Worm (Caenorhabditis elegans) whole organism, late embryonic: ENCODE measurements around the gene C33D9.13.

ENCODE experiments used
- F13H6.1 ChIP-seq: sonication (generic microtip); optimal IDR thresholded peaks from 2 replicates; lab custom pipeline; 2016; ENCODE audit warnings: missing genetic modification characterization, missing compliant biosample characterization
- K02D7.2 ChIP-seq: sonication (generic microtip); optimal IDR thresholded peaks from 2 replicates; lab custom pipeline; 2017; ENCODE audit warnings: mild to moderate bottlenecking, missing genetic modification characterization, missing compliant biosample characterization
- Y22D7AL.16 ChIP-seq: sonication (generic microtip); optimal IDR thresholded peaks from 2 replicates; lab custom pipeline; 2016; ENCODE audit warnings: missing genetic modification characterization, missing compliant biosample characterization
- ama-1 ChIP-seq: fragments of 150-350 bp; optimal IDR thresholded peaks from 2 replicates; lab custom pipeline; 2014
- ceh-19 ChIP-seq: fragments of 200-800 bp; sonication (Bioruptor generic); optimal IDR thresholded peaks from 2 replicates; lab custom pipeline; 2018; ENCODE audit warnings: mild to moderate bottlenecking, missing genetic modification characterization, missing compliant biosample characterization
- ceh-22 ChIP-seq: sonication (generic microtip); optimal IDR thresholded peaks from 2 replicates; lab custom pipeline; 2017; ENCODE audit warnings: missing biosample characterization, missing genetic modification characterization
- ceh-24 ChIP-seq: sonication (generic microtip); optimal IDR thresholded peaks from 2 replicates; lab custom pipeline; 2016; ENCODE audit warnings: mild to moderate bottlenecking, missing genetic modification characterization, missing compliant biosample characterization
- ceh-31 ChIP-seq: sonication (generic microtip); optimal IDR thresholded peaks from 2 replicates; lab custom pipeline; 2016; ENCODE audit warnings: missing genetic modification characterization, missing compliant biosample characterization
- ceh-34 ChIP-seq: sonication (generic microtip); optimal IDR thresholded peaks from 2 replicates; lab custom pipeline; 2016; ENCODE audit warnings: mild to moderate bottlenecking, missing genetic modification characterization, missing compliant biosample characterization
- ceh-45 ChIP-seq: fragments of 200-800 bp; sonication (Bioruptor generic); IDR thresholded peaks from 2 replicates; pipeline ENCODE4 v1.3.6; 2022; ENCODE audit warnings: missing genetic modification reagents, missing genetic modification characterization, missing compliant biosample characterization
- ceh-6 ChIP-seq: fragments of 200-800 bp; sonication (Bioruptor generic); optimal IDR thresholded peaks from 2 replicates; lab custom pipeline; 2018; ENCODE audit warnings: mild to moderate bottlenecking, missing genetic modification characterization, missing compliant biosample characterization
- ceh-9 ChIP-seq: sonication (generic microtip); optimal IDR thresholded peaks from 2 replicates; lab custom pipeline; 2016; ENCODE audit warnings: mild to moderate bottlenecking, missing genetic modification characterization, inconsistent platforms, missing compliant biosample characterization
- che-1 ChIP-seq: sonication (generic microtip); optimal IDR thresholded peaks from 2 replicates; lab custom pipeline; 2016; ENCODE audit warnings: mild to moderate bottlenecking, missing genetic modification characterization, missing compliant biosample characterization
- dmd-4 ChIP-seq: sonication (generic microtip); optimal IDR thresholded peaks from 2 replicates; lab custom pipeline; 2016; ENCODE audit warnings: borderline replicate concordance, missing genetic modification characterization, missing compliant biosample characterization
- dve-1 ChIP-seq: sonication (generic microtip); optimal IDR thresholded peaks from 2 replicates; lab custom pipeline; 2017; ENCODE audit warnings: antibody characterized with exemption, mild to moderate bottlenecking, missing genetic modification characterization, missing compliant biosample characterization
- elt-2 ChIP-seq: sonication (generic microtip); optimal IDR thresholded peaks from 2 replicates; lab custom pipeline; 2016; ENCODE audit warnings: missing genetic modification reagents, missing genetic modification characterization, missing compliant biosample characterization
- elt-4 ChIP-seq: sonication (generic microtip); optimal IDR thresholded peaks from 2 replicates; lab custom pipeline; 2016; ENCODE audit warnings: missing genetic modification characterization, missing compliant biosample characterization
- eyg-1 ChIP-seq: sonication (generic microtip); optimal IDR thresholded peaks from 2 replicates; lab custom pipeline; 2016; ENCODE audit warnings: missing genotype, missing genetic modification characterization, missing compliant biosample characterization
- fax-1 ChIP-seq: sonication (generic microtip); optimal IDR thresholded peaks from 2 replicates; lab custom pipeline; 2016; ENCODE audit warnings: missing genotype, missing genetic modification characterization, missing compliant biosample characterization
- fkh-6 ChIP-seq: sonication (generic microtip); optimal IDR thresholded peaks from 2 replicates; lab custom pipeline; 2016; ENCODE audit warnings: missing genetic modification characterization, missing compliant biosample characterization
- gmeb-2 ChIP-seq: sonication (generic microtip); optimal IDR thresholded peaks from 2 replicates; lab custom pipeline; 2016; ENCODE audit warnings: missing genetic modification characterization, inconsistent platforms, missing compliant biosample characterization
- hlh-30 ChIP-seq: sonication (generic microtip); optimal IDR thresholded peaks from 2 replicates; lab custom pipeline; 2017; ENCODE audit warnings: antibody characterized with exemption, missing genetic modification characterization, missing compliant biosample characterization; ENCODE audit not compliant: insufficient read depth
- hlh-6 ChIP-seq: sonication (generic microtip); optimal IDR thresholded peaks from 2 replicates; lab custom pipeline; 2016; ENCODE audit warnings: missing genotype, missing genetic modification characterization, missing compliant biosample characterization
- hlh-8 ChIP-seq: sonication (generic microtip); optimal IDR thresholded peaks from 2 replicates; lab custom pipeline; 2016; ENCODE audit warnings: missing genotype, missing genetic modification characterization, missing compliant biosample characterization
- madf-2 ChIP-seq: sonication (generic microtip); optimal IDR thresholded peaks from 2 replicates; lab custom pipeline; 2017; ENCODE audit warnings: missing genetic modification characterization, missing compliant biosample characterization
- nfya-1 ChIP-seq: sonication (generic microtip); optimal IDR thresholded peaks from 2 replicates; lab custom pipeline; 2017; ENCODE audit warnings: missing genetic modification characterization, mild to moderate bottlenecking, missing compliant biosample characterization, antibody characterized with exemption, moderate library complexity
- nhr-11 ChIP-seq: fragments of 150-350 bp; optimal IDR thresholded peaks from 2 replicates; lab custom pipeline; 2014; ENCODE audit warnings: missing biosample characterization, missing genetic modification characterization
- nhr-232 ChIP-seq: sonication (generic microtip); optimal IDR thresholded peaks from 2 replicates; lab custom pipeline; 2016; ENCODE audit warnings: missing genetic modification characterization, missing compliant biosample characterization
- odd-2 ChIP-seq: sonication (generic microtip); optimal IDR thresholded peaks from 2 replicates; lab custom pipeline; 2017; ENCODE audit warnings: antibody characterized with exemption, mild to moderate bottlenecking, missing genetic modification characterization, missing compliant biosample characterization
- pag-3 ChIP-seq: sonication (generic microtip); optimal IDR thresholded peaks from 2 replicates; lab custom pipeline; 2016; ENCODE audit warnings: missing compliant biosample characterization, missing genetic modification characterization, borderline replicate concordance
- pax-1 ChIP-seq: fragments of 150-350 bp; optimal IDR thresholded peaks from 2 replicates; lab custom pipeline; 2014; ENCODE audit warnings: missing biosample characterization, missing genetic modification characterization
- pha-4 ChIP-seq: fragments of 150-350 bp; optimal IDR thresholded peaks from 2 replicates; lab custom pipeline; 2018; ENCODE audit warnings: missing biosample characterization, missing genetic modification reagents, missing genetic modification characterization
- pqm-1 ChIP-seq: sonication (generic microtip); optimal IDR thresholded peaks from 2 replicates; lab custom pipeline; 2016; ENCODE audit warnings: missing genetic modification characterization, missing compliant biosample characterization
- pros-1 ChIP-seq: fragments of 150-350 bp; optimal IDR thresholded peaks from 2 replicates; lab custom pipeline; 2014; ENCODE audit warnings: missing biosample characterization, missing genetic modification reagents, missing genetic modification characterization
- sdc-2 ChIP-seq: sonication (generic microtip); optimal IDR thresholded peaks from 2 replicates; lab custom pipeline; 2016; ENCODE audit warnings: missing genotype, missing genetic modification characterization, missing compliant biosample characterization
- sox-4 ChIP-seq: sonication (generic microtip); optimal IDR thresholded peaks from 2 replicates; lab custom pipeline; 2017; ENCODE audit warnings: mild to moderate bottlenecking, missing genetic modification characterization, inconsistent platforms, missing compliant biosample characterization
- syd-9 ChIP-seq: sonication (generic microtip); optimal IDR thresholded peaks from 2 replicates; lab custom pipeline; 2016; ENCODE audit warnings: mild to moderate bottlenecking, missing genetic modification characterization, moderate library complexity, missing compliant biosample characterization
- tbx-7 ChIP-seq: sonication (generic microtip); optimal IDR thresholded peaks from 2 replicates; lab custom pipeline; 2016; ENCODE audit warnings: missing genotype, missing genetic modification characterization, missing compliant biosample characterization
- unc-3 ChIP-seq, 2 experiments: fragments of 200-800 bp in 1 of 2; sonication (Bioruptor generic) in 1 of 2; sonication (generic microtip) in 1 of 2; conservative IDR thresholded peaks in 1 of 2; optimal IDR thresholded peaks in 1 of 2; 2 replicates each; pipeline versions ENCODE4 v1.3.6 to Lab custom; 2016 to 2022; ENCODE audit warnings: missing compliant biosample characterization in 2 of 2, missing genetic modification characterization in 2 of 2, missing genetic modification reagents in 1 of 2
- unc-55 ChIP-seq: sonication (generic microtip); optimal IDR thresholded peaks from 2 replicates; lab custom pipeline; 2017; ENCODE audit warnings: missing biosample characterization, missing genetic modification reagents, missing genetic modification characterization
- ztf-16 ChIP-seq: sonication (generic microtip); optimal IDR thresholded peaks from 2 replicates; lab custom pipeline; 2017; ENCODE audit warnings: missing genetic modification characterization, missing compliant biosample characterization

C33D9.13 gene

DNA sequence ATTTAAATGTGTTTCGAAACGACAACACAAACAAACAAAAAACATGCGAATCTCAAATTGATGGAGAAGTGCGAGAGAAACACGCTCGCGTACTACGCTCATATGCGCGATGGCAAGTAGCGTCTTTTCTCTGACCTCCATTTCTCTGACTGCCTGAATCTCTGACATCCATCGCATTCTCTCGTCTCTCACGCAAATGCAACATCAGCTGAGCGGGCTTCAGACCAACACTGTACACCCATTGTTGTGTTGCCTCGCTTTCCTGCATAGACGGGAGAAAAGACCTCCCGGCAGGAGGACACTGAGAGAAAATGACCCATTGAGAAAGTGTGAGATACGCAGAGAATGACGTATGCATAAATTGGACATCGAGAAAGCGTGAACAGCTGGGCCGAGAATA lies 2.9 kb downstream of the C33D9.13 start (continued):
- TF ChIP-seq sox-4 (no peak), madf-2 (tag; lab: Kevin White, UChicago) (peak; percentile 0), elt-2 (tag; lab: Kevin White, UChicago) (peak; percentile 44), gmeb-2 (no peak), hlh-8 (peak; percentile 68), nhr-232 (tag; lab: Kevin White, UChicago) (no peak), F13H6.1 (tag; lab: Kevin White, UChicago) (peak; percentile 68), elt-4 (tag; lab: Kevin White, UChicago) (no peak), K02D7.2 (tag; lab: Kevin White, UChicago) (no peak), unc-3 (GFP tag; conservative IDR thresholded peaks at IDR 0.05; lab: Robert Waterston, UW) (no peak), unc-3 (tag; optimal IDR thresholded peaks at IDR 0.05; lab: Kevin White, UChicago) (peak; percentile 41), ceh-6 (GFP tag; lab: Kevin White, UChicago) (peak; percentile 35), tbx-7 (no peak), pag-3 (tag; lab: Kevin White, UChicago) (no peak), eyg-1 (tag; lab: Kevin White, UChicago) (no peak), dmd-4 (tag; lab: Kevin White, UChicago) (no peak), pax-1 (tag; lab: Kevin White, UChicago) (peak; percentile 31), ceh-31 (tag; lab: Kevin White, UChicago) (peak; percentile 94), ztf-16 (tag; lab: Kevin White, UChicago) (peak; percentile 19), ceh-9 (tag; lab: Kevin White, UChicago) (no peak), ceh-45 (GFP tag; lab: Robert Waterston, UW) (no peak), Y22D7AL.16 (no peak), ceh-34 (tag; lab: Kevin White, UChicago) (peak; percentile 74), dve-1 (tag; lab: Kevin White, UChicago) (peak; percentile 66), hlh-30 (peak; percentile 91), unc-55 (GFP tag; lab: Kevin White, UChicago) (peak; percentile 92), sdc-2 (tag; lab: Kevin White, UChicago) (peak; percentile 40), che-1 (peak; percentile 36), hlh-6 (tag; lab: Kevin White, UChicago) (no peak), pqm-1 (tag; lab: Kevin White, UChicago) (no peak), pros-1 (peak; percentile 81), nfya-1 (tag; lab: Kevin White, UChicago) (peak; percentile 91), odd-2 (tag; lab: Kevin White, UChicago) (no peak)

DNA sequence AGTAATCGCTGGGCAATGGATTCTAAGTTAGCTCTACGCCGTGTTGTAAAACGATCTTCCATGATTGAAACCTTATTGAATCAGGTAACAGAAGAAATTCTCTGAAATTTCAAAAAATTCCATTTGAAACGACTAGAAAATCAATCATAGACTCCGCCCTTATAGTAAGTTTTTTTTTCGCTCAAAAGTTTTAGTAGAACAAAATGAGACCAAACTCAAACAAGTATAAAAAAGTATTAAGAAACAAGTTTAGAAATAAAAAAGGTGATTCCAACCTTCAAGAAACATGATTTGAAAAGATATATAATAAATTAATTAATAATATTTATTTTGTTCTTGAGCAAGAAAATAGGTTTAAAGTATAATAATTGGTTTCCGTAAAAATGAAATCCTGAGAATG lies 7.0 kb downstream of the C33D9.13 start, which contains the start of gene C33D9.6:
TSS of gene C33D9.6 (minus strand) at position 101 of the 400 bp plus-strand sequence.
- no peak for TF ChIP-seq nhr-11 (tag; lab: Kevin White, UChicago)

DNA sequence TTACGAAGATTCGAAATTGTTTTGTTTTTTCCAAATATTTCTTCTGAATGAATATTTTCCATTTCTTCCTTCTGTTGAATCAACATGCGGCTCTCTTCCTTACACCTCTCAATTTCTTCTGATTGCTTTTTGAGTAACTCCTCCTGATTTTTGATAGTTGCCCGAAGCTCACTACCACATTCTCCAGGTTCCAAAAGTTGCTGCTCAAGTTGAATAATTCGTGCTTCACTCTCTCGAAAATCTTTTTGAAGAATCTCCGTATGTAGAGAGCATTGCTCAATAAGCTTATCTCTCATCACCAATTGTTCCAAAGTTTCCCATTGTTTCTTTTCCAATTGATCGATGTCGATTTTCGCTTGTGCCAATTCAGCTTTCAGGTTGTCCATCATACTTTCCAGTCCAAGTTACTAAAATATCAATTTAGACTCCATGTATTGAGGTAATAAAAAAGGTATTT lies 12.2 kb downstream of the C33D9.13 start, which contains the start of gene F20C5.6:
TSS of gene F20C5.6 (minus strand) at position 407 of the 457 bp plus-strand sequence.
- TF ChIP-seq ceh-19 (GFP tag; lab: Kevin White, UChicago): no peak
- no peak for TF ChIP-seq pros-1
- TF ChIP-seq elt-4 (tag; lab: Kevin White, UChicago): no peak
- TF ChIP-seq syd-9 (tag; lab: Kevin White, UChicago): no peak
- TF ChIP-seq pqm-1 (tag; lab: Kevin White, UChicago): no peak
- no peak for TF ChIP-seq fkh-6 (tag; lab: Kevin White, UChicago)
- TF ChIP-seq ceh-6 (GFP tag; lab: Kevin White, UChicago): no peak
- TF ChIP-seq pha-4 (tag; lab: Kevin White, UChicago): no peak
- TF ChIP-seq ama-1 (lab: Kevin White, UChicago): no peak
- no peak for TF ChIP-seq F13H6.1 (tag; lab: Kevin White, UChicago)
- no peak for TF ChIP-seq fax-1 (tag; lab: Kevin White, UChicago)
- TF ChIP-seq ceh-22 (tag; lab: Kevin White, UChicago): no peak
- no peak for TF ChIP-seq ceh-24 (tag; lab: Kevin White, UChicago)
- TF ChIP-seq madf-2 (tag; lab: Kevin White, UChicago): no peak
